Worm (Caenorhabditis elegans) whole organism, L1 larva: ENCODE results near the gene srz-23.

Experiments
- C04F5.9 ChIP-seq: sonication (generic microtip); optimal IDR thresholded peaks from 2 replicates; lab custom pipeline; 2016; ENCODE audit warnings: missing genetic modification characterization, missing compliant biosample characterization
- aha-1 ChIP-seq: fragments of 150-350 bp; optimal IDR thresholded peaks from 2 replicates; lab custom pipeline; 2014; ENCODE audit warnings: missing biosample characterization, missing genetic modification characterization
- alr-1 ChIP-seq: fragments of 200-800 bp; sonication (Bioruptor generic); optimal IDR thresholded peaks from 2 replicates; lab custom pipeline; 2018; ENCODE audit warnings: borderline replicate concordance, mild to moderate bottlenecking, missing genetic modification characterization, missing compliant biosample characterization
- aly-2 ChIP-seq: fragments of 150-350 bp; optimal IDR thresholded peaks from 2 replicates; lab custom pipeline; 2014; ENCODE audit warnings: missing biosample characterization, missing genetic modification characterization
- ceh-8 ChIP-seq: fragments of 200-800 bp; sonication (Bioruptor generic); optimal IDR thresholded peaks from 2 replicates; lab custom pipeline; 2018; ENCODE audit warnings: mild to moderate bottlenecking, missing genetic modification characterization, moderate library complexity, missing compliant biosample characterization
- ceh-90 ChIP-seq: sonication (generic microtip); optimal IDR thresholded peaks from 2 replicates; lab custom pipeline; 2016; ENCODE audit warnings: missing genetic modification characterization, missing compliant biosample characterization
- dpl-1 ChIP-seq, 3 experiments: fragments of 150-350 bp in 2 of 3; sonication (generic microtip) in 1 of 3; optimal IDR thresholded peaks; 2 replicates each; lab custom pipeline; 2014 to 2017; ENCODE audit warnings: missing biosample characterization in 3 of 3, missing genetic modification characterization in 3 of 3, missing genetic modification reagents in 3 of 3
- efl-3 ChIP-seq: fragments of 200-800 bp; sonication (Bioruptor generic); optimal IDR thresholded peaks from 2 replicates; lab custom pipeline; 2018; ENCODE audit warnings: mild to moderate bottlenecking, missing genetic modification characterization, missing compliant biosample characterization
- egl-27 ChIP-seq, 2 experiments: fragments of 150-350 bp in 1 of 2; sonication (generic microtip); optimal IDR thresholded peaks; 3 replicates each; lab custom pipeline; 2017 to 2018; ENCODE audit warnings: missing biosample characterization in 2 of 2, missing genetic modification characterization in 2 of 2, missing genetic modification reagents in 2 of 2
- elt-2 ChIP-seq: sonication (generic microtip); optimal IDR thresholded peaks from 2 replicates; lab custom pipeline; 2016; ENCODE audit warnings: missing genetic modification characterization, mild to moderate bottlenecking, inconsistent platforms, missing compliant biosample characterization, missing genetic modification reagents
- elt-3 ChIP-seq, 6 experiments: fragments of 150-350 bp in 1 of 6; sonication (generic microtip); optimal IDR thresholded peaks; 2 replicates each; lab custom pipeline; 2017 to 2018; ENCODE audit warnings: missing biosample characterization in 6 of 6, missing genetic modification characterization in 6 of 6, inconsistent platforms in 1 of 6
- ets-5 ChIP-seq: fragments of 200-800 bp; sonication (Bioruptor generic); IDR thresholded peaks from 2 replicates; pipeline ENCODE4 v1.3.6; 2022; ENCODE audit warnings: missing genetic modification characterization, missing compliant biosample characterization
- grh-1 ChIP-seq: fragments of 200-800 bp; sonication (Bioruptor generic); IDR thresholded peaks from 2 replicates; pipeline ENCODE4 v1.3.6; 2022; ENCODE audit warnings: missing genetic modification reagents, missing genetic modification characterization, missing compliant biosample characterization
- hlh-4 ChIP-seq: sonication (generic microtip); optimal IDR thresholded peaks from 2 replicates; lab custom pipeline; 2016; ENCODE audit warnings: mild to moderate bottlenecking, missing genetic modification characterization, missing compliant biosample characterization
- isw-1 ChIP-seq: fragments of 200-800 bp; sonication (Bioruptor generic); IDR thresholded peaks from 2 replicates; pipeline ENCODE4 v1.3.6; 2022; ENCODE audit warnings: missing genetic modification characterization, missing compliant biosample characterization
- lin-35 ChIP-seq, 2 experiments: fragments of 150-350 bp; optimal IDR thresholded peaks; 2 replicates each; lab custom pipeline; 2014; ENCODE audit warnings: missing biosample characterization in 2 of 2, missing genetic modification characterization in 2 of 2, missing genetic modification reagents in 2 of 2
- lin-39 ChIP-seq: fragments of 150-350 bp; optimal IDR thresholded peaks from 2 replicates; lab custom pipeline; 2014; ENCODE audit warnings: missing biosample characterization, missing genetic modification reagents, missing genetic modification characterization
- mep-1 ChIP-seq: fragments of 150-350 bp; optimal IDR thresholded peaks from 2 replicates; lab custom pipeline; 2014; ENCODE audit warnings: missing biosample characterization, missing genetic modification characterization
- nhr-11 ChIP-seq: fragments of 150-350 bp; optimal IDR thresholded peaks from 2 replicates; lab custom pipeline; 2014; ENCODE audit warnings: missing biosample characterization, missing genetic modification characterization
- nhr-12 ChIP-seq: sonication (generic microtip); optimal IDR thresholded peaks from 2 replicates; lab custom pipeline; 2017; ENCODE audit warnings: missing biosample characterization, missing genetic modification characterization
- nhr-19 ChIP-seq: fragments of 200-800 bp; sonication (Bioruptor generic); conservative IDR thresholded peaks from 2 replicates; pipeline ENCODE4 v1.3.6; 2022; ENCODE audit warnings: missing genetic modification characterization, missing compliant biosample characterization
- nhr-20 ChIP-seq: sonication (generic microtip); optimal IDR thresholded peaks from 2 replicates; lab custom pipeline; 2016; ENCODE audit warnings: mild to moderate bottlenecking, missing genetic modification characterization, missing compliant biosample characterization
- nhr-47 ChIP-seq: sonication (generic microtip); optimal IDR thresholded peaks from 2 replicates; lab custom pipeline; 2016; ENCODE audit warnings: mild to moderate bottlenecking, missing genetic modification characterization, moderate library complexity, missing compliant biosample characterization
- nhr-71 ChIP-seq: sonication (generic microtip); optimal IDR thresholded peaks from 2 replicates; lab custom pipeline; 2016; ENCODE audit warnings: mild to moderate bottlenecking, missing genetic modification characterization, moderate library complexity, missing compliant biosample characterization
- nhr-77 ChIP-seq: fragments of 150-350 bp; optimal IDR thresholded peaks from 2 replicates; lab custom pipeline; 2014; ENCODE audit warnings: missing biosample characterization, missing genetic modification characterization
- nhr-84 ChIP-seq: sonication (generic microtip); optimal IDR thresholded peaks from 2 replicates; lab custom pipeline; 2017; ENCODE audit warnings: missing biosample characterization, missing genetic modification characterization
- pqm-1 ChIP-seq: sonication (generic microtip); optimal IDR thresholded peaks from 3 replicates; lab custom pipeline; 2017; ENCODE audit warnings: missing biosample characterization, missing genetic modification characterization
- rnt-1 ChIP-seq: sonication (generic microtip); optimal IDR thresholded peaks from 2 replicates; lab custom pipeline; 2016; ENCODE audit warnings: mild to moderate bottlenecking, missing genetic modification characterization, moderate library complexity, missing compliant biosample characterization
- skn-1 ChIP-seq: fragments of 150-350 bp; optimal IDR thresholded peaks from 2 replicates; lab custom pipeline; 2014; ENCODE audit warnings: missing biosample characterization, missing genetic modification characterization
- sptf-1 ChIP-seq: fragments of 150-350 bp; optimal IDR thresholded peaks from 2 replicates; lab custom pipeline; 2014; ENCODE audit warnings: missing biosample characterization, missing genetic modification characterization
- tbx-2 ChIP-seq: sonication (generic microtip); optimal IDR thresholded peaks from 2 replicates; lab custom pipeline; 2016; ENCODE audit warnings: missing genetic modification characterization, missing compliant biosample characterization
- tlp-1 ChIP-seq: fragments of 150-350 bp; optimal IDR thresholded peaks from 2 replicates; lab custom pipeline; 2014; ENCODE audit warnings: missing biosample characterization, missing genetic modification characterization
- unc-130 ChIP-seq: fragments of 150-350 bp; optimal IDR thresholded peaks from 2 replicates; lab custom pipeline; 2017; ENCODE audit warnings: missing biosample characterization, missing genetic modification characterization, inconsistent platforms
- unc-86 ChIP-seq: sonication (generic microtip); optimal IDR thresholded peaks from 2 replicates; lab custom pipeline; 2016; ENCODE audit warnings: missing genetic modification characterization, missing compliant biosample characterization
- unc-98 ChIP-seq: fragments of 200-800 bp; sonication (Bioruptor generic); IDR thresholded peaks from 2 replicates; pipeline ENCODE4 v1.3.6; 2022; ENCODE audit warnings: missing genetic modification characterization, missing compliant biosample characterization
- vab-15 ChIP-seq: sonication (generic microtip); optimal IDR thresholded peaks from 2 replicates; lab custom pipeline; 2017; ENCODE audit warnings: missing genotype, mild to moderate bottlenecking, missing genetic modification characterization, missing compliant biosample characterization
- zag-1 ChIP-seq: fragments of 150-350 bp; optimal IDR thresholded peaks from 2 replicates; lab custom pipeline; 2014; ENCODE audit warnings: missing biosample characterization, missing genetic modification characterization
- ztf-11 ChIP-seq, 2 experiments: sonication (generic microtip); optimal IDR thresholded peaks; 2 replicates each; lab custom pipeline; 2016 to 2017; ENCODE audit warnings: missing genetic modification characterization in 2 of 2, missing biosample characterization in 1 of 2, missing compliant biosample characterization in 1 of 2
- ztf-4 ChIP-seq: fragments of 150-350 bp; optimal IDR thresholded peaks from 2 replicates; lab custom pipeline; 2014; ENCODE audit warnings: missing biosample characterization, missing genetic modification characterization

srz-23 gene

DNA sequence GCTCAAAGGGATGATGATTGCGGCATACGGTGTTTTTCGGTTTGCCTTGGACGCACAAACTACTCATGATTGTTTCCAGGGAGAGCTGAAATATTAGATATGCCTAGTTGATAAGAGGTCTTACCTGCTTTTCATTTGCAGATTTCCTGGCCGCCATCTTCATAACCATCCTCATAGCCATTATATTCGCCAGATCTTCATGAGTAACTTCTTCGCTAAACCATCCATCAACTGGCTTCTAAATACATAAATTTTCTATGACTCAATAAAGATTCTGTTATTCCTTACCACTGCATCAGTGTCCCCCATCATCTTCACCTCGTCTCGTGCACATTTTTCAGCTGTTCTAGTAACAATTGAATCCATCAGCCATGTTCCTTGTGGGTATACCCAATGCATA, 10.9 kb upstream of the srz-23 start:
- no peak for TF ChIP-seq tbx-2 (tag; lab: Kevin White, UChicago)
- TF ChIP-seq efl-3: no peak
- no peak for TF ChIP-seq unc-86 (tag; lab: Kevin White, UChicago)
- no peak for TF ChIP-seq nhr-20 (tag; lab: Kevin White, UChicago)
- no peak for TF ChIP-seq alr-1 (tag; lab: Kevin White, UChicago)
- TF ChIP-seq unc-130 (tag; lab: Kevin White, UChicago): no peak
- no peak for TF ChIP-seq hlh-4 (tag; lab: Kevin White, UChicago)
- TF ChIP-seq mep-1: no peak
- no peak for TF ChIP-seq nhr-84 (tag; lab: Kevin White, UChicago)

DNA sequence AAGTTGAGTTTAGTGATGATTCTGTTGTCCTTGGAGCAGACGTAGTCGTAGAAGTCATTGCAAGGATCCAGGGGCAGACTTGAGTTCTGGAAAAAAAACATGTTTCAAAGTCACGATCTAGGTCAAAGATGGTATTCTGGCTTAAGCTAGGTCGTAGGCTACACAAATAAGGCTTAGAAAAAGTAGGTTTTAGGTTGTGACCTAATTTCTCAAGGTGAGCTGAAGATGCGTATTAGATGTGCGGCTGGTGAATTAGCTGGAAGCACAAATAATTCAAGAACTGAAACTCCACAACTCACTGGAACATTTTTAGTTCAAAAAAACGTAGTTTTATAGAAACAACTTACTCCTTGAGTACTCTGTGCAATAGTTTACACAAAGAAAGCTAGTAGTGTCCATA, 9.3 kb upstream of the srz-23 start, which contains the start of gene F09D12.2:
Gene F09D12.2 (minus strand): TSS at position 101 of the 400 bp plus-strand sequence.
- TF ChIP-seq hlh-4 (tag; lab: Kevin White, UChicago) (no peak), unc-130 (tag; lab: Kevin White, UChicago) (no peak), ztf-11 (tag; optimal IDR thresholded peaks at IDR 0.05; lab: Kevin White, UChicago) (no peak), unc-98 (GFP tag; lab: Robert Waterston, UW) (no peak), nhr-12 (tag; lab: Kevin White, UChicago) (no peak), nhr-77 (tag; lab: Kevin White, UChicago) (no peak), ztf-4 (tag; lab: Kevin White, UChicago) (no peak), tlp-1 (no peak), elt-2 (tag; lab: Kevin White, UChicago) (no peak), grh-1 (no peak), zag-1 (no peak), nhr-84 (tag; lab: Kevin White, UChicago) (no peak), dpl-1 (GFP tag; optimal IDR thresholded peaks at IDR 0.05; lab: Kevin White, UChicago) (no peak), nhr-71 (tag; lab: Kevin White, UChicago) (no peak)
- TF ChIP-seq, all 84 proteins: peak for 0

DNA sequence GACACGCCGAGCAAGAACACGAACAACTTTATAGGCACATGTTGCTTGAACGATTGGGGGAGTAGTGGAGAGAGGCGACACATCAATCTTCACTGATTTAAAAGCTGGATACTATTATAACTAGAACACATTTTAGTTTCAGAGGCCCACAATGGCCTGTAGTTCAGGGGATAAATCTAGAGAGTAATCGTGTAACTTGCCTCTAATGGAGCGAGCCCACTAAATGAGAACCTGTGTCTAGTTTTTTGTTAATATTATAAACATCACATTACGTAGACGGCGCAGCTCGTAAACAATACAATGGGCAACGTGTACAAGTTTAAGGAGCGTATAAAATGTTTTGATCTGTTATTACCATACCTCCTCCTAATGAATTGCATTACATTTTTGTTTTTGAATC, 8.8 kb upstream of the srz-23 start, which contains the start of gene F58E2.5:
Gene F58E2.5 (plus strand): TSS at position 301 of the 400 bp plus-strand sequence.
- TF ChIP-seq egl-27 (tag; optimal IDR thresholded peaks at IDR 0.05; lab: Kevin White, UChicago) (no peak), aha-1 (tag; lab: Kevin White, UChicago) (no peak), skn-1 (tag; lab: Kevin White, UChicago) (no peak), aly-2 (no peak), ceh-90 (no peak), nhr-47 (tag; lab: Kevin White, UChicago) (no peak), C04F5.9 (no peak), vab-15 (no peak), hlh-4 (tag; lab: Kevin White, UChicago) (no peak), ceh-8 (GFP tag; lab: Kevin White, UChicago) (no peak), lin-39 (tag; lab: Kevin White, UChicago) (no peak), lin-35 (GFP tag; optimal IDR thresholded peaks at IDR 0.05; lab: Kevin White, UChicago) (no peak), ets-5 (GFP tag; lab: Robert Waterston, UW) (no peak), nhr-11 (no peak), pqm-1 (no peak), sptf-1 (tag; lab: Kevin White, UChicago) (no peak), elt-3 (tag; optimal IDR thresholded peaks at IDR 0.05; lab: Kevin White, UChicago) (no peak), unc-98 (GFP tag; lab: Robert Waterston, UW) (no peak), nhr-19 (GFP tag; lab: Robert Waterston, UW) (no peak), isw-1 (GFP tag; lab: Robert Waterston, UW) (no peak)

- TF ChIP-seq tlp-1 (no peak), rnt-1 (tag; lab: Kevin White, UChicago) (no peak)
These were observed 6.1 kb upstream of the srz-23 start for ce11 chrIV:3447350-3447749.
